Worm (Caenorhabditis elegans) whole organism, early embryonic: ENCODE data around the gene Y42H9AR.1.
"Not testable (repeated sequence)": the region's sequence is repeated elsewhere in the genome, so short reads cannot be mapped to it uniquely, and the experiment has no call there.

ENCODE experiments used
- B0310.2 ChIP-seq: sonication (generic microtip); optimal IDR thresholded peaks from 2 replicates; lab custom pipeline; 2016; ENCODE audit warnings: mild to moderate bottlenecking, missing genetic modification characterization, missing compliant biosample characterization
- F13C5.2 ChIP-seq: sonication (generic microtip); optimal IDR thresholded peaks from 2 replicates; lab custom pipeline; 2017; ENCODE audit warnings: mild to moderate bottlenecking, missing genetic modification characterization, inconsistent platforms, missing compliant biosample characterization
- aly-1 ChIP-seq: sonication (generic microtip); optimal IDR thresholded peaks from 2 replicates; lab custom pipeline; 2016; ENCODE audit warnings: missing genetic modification characterization, missing compliant biosample characterization
- ama-1 ChIP-seq: fragments of 150-350 bp; optimal IDR thresholded peaks from 2 replicates; lab custom pipeline; 2014
- ceh-13 ChIP-seq: fragments of 200-800 bp; sonication (Bioruptor generic); optimal IDR thresholded peaks from 2 replicates; lab custom pipeline; 2018; ENCODE audit warnings: mild to moderate bottlenecking, missing genetic modification characterization, missing compliant biosample characterization
- ceh-36 ChIP-seq: sonication (generic microtip); optimal IDR thresholded peaks from 2 replicates; lab custom pipeline; 2016; ENCODE audit warnings: missing genetic modification characterization, inconsistent platforms, missing compliant biosample characterization
- ets-7 ChIP-seq: sonication (generic microtip); optimal IDR thresholded peaks from 2 replicates; lab custom pipeline; 2016; ENCODE audit warnings: missing genotype, missing genetic modification characterization, missing compliant biosample characterization
- flt-1 ChIP-seq: fragments of 200-800 bp; sonication (Bioruptor generic); IDR thresholded peaks from 2 replicates; pipeline ENCODE4 v1.3.6; 2022; ENCODE audit warnings: missing genetic modification characterization, missing compliant biosample characterization
- hmbx-1 ChIP-seq: sonication (generic microtip); optimal IDR thresholded peaks from 2 replicates; lab custom pipeline; 2016; ENCODE audit warnings: mild to moderate bottlenecking, missing genetic modification characterization, missing compliant biosample characterization
- hmg-4 ChIP-seq: fragments of 200-800 bp; sonication (Bioruptor generic); optimal IDR thresholded peaks from 2 replicates; lab custom pipeline; 2018; ENCODE audit warnings: mild to moderate bottlenecking, missing genetic modification characterization, missing compliant biosample characterization
- hnd-1 ChIP-seq: sonication (generic microtip); optimal IDR thresholded peaks from 2 replicates; lab custom pipeline; 2016; ENCODE audit warnings: missing genetic modification characterization, missing compliant biosample characterization
- pes-1 ChIP-seq: fragments of 200-800 bp; sonication (Bioruptor generic); IDR thresholded peaks from 2 replicates; pipeline ENCODE4 v1.3.6; 2022; ENCODE audit warnings: missing genetic modification reagents, missing genetic modification characterization, missing compliant biosample characterization
- scrt-1 ChIP-seq: fragments of 200-800 bp; sonication (Bioruptor generic); IDR thresholded peaks from 2 replicates; pipeline ENCODE4 v1.3.6; 2022; ENCODE audit warnings: missing genetic modification characterization, missing compliant biosample characterization
- sea-1 ChIP-seq: fragments of 200-800 bp; sonication (Bioruptor generic); conservative IDR thresholded peaks from 2 replicates; pipeline ENCODE4 v1.3.6; 2022; ENCODE audit warnings: missing genetic modification characterization, missing compliant biosample characterization
- tbx-11 ChIP-seq: fragments of 200-800 bp; sonication (Bioruptor generic); IDR thresholded peaks from 2 replicates; pipeline ENCODE4 v1.3.6; 2022; ENCODE audit warnings: missing genetic modification characterization, missing compliant biosample characterization
- tbx-37 ChIP-seq: fragments of 200-800 bp; sonication (Bioruptor generic); conservative IDR thresholded peaks from 2 replicates; pipeline ENCODE4 v1.3.6; 2022; ENCODE audit warnings: missing genetic modification reagents, missing genetic modification characterization, missing compliant biosample characterization
- tra-4 ChIP-seq: sonication (generic microtip); optimal IDR thresholded peaks from 2 replicates; lab custom pipeline; 2017; ENCODE audit warnings: missing genetic modification characterization, missing compliant biosample characterization

Gene Y42H9AR.1

ce11 chrIV:8118790-8119189 lies 5.6 kb downstream of the Y42H9AR.1 start, which contains the start of gene F42G8.8:
Gene F42G8.8 (plus strand): TSS chrIV:8119090.
- no peak for TF ChIP-seq B0310.2 (tag; lab: Kevin White, UChicago)
- no peak for TF ChIP-seq hnd-1 (tag; lab: Kevin White, UChicago)
- no peak for TF ChIP-seq tra-4
- no peak for TF ChIP-seq F13C5.2 (tag; lab: Kevin White, UChicago)
- no peak for TF ChIP-seq flt-1 (GFP tag; lab: Robert Waterston, UW)
- TF ChIP-seq scrt-1 (GFP tag; lab: Robert Waterston, UW), result no peak
- TF ChIP-seq tbx-37 (GFP tag; lab: Robert Waterston, UW), result no peak
- TF ChIP-seq ets-7, result no peak
- no peak for TF ChIP-seq aly-1 (tag; lab: Kevin White, UChicago)

- not testable (repeated sequence) for TF ChIP-seq aly-1 (tag; lab: Kevin White, UChicago); ama-1 (lab: Kevin White, UChicago); tbx-11 (GFP tag; lab: Robert Waterston, UW)
Observed at ce11 chrIV:8122349-8122748, 9.2 kb downstream of the Y42H9AR.1 start, which contains the start of gene erp-44.3. Gene erp-44.3 (plus strand): TSS chrIV:8122649.

ce11 chrIV:8126902-8127301 lies 13.7 kb downstream of the Y42H9AR.1 start, which contains the start of gene ceph-41:
Gene ceph-41 (plus strand): TSS chrIV:8127202.
- no peak for TF ChIP-seq ceh-13 (GFP tag; lab: Kevin White, UChicago)
- no peak for TF ChIP-seq sea-1
- TF ChIP-seq aly-1 (tag; lab: Kevin White, UChicago), result no peak
- no peak for TF ChIP-seq B0310.2 (tag; lab: Kevin White, UChicago)
- TF ChIP-seq tbx-37 (GFP tag; lab: Robert Waterston, UW), result no peak
- no peak for TF ChIP-seq ceh-36 (tag; lab: Kevin White, UChicago)
- TF ChIP-seq pes-1 (GFP tag; lab: Robert Waterston, UW), result no peak
- TF ChIP-seq tra-4, result no peak
- no peak for TF ChIP-seq tbx-11 (GFP tag; lab: Robert Waterston, UW)
- no peak for TF ChIP-seq hnd-1 (tag; lab: Kevin White, UChicago)
- TF ChIP-seq hmg-4 (GFP tag; lab: Kevin White, UChicago), result no peak
- no peak for TF ChIP-seq ets-7
- TF ChIP-seq ama-1 (lab: Kevin White, UChicago), result no peak
- TF ChIP-seq flt-1 (GFP tag; lab: Robert Waterston, UW), result no peak
- TF ChIP-seq F13C5.2 (tag; lab: Kevin White, UChicago), result no peak
- TF ChIP-seq scrt-1 (GFP tag; lab: Robert Waterston, UW), result no peak
- no peak for TF ChIP-seq hmbx-1 (tag; lab: Kevin White, UChicago)

DNA sequence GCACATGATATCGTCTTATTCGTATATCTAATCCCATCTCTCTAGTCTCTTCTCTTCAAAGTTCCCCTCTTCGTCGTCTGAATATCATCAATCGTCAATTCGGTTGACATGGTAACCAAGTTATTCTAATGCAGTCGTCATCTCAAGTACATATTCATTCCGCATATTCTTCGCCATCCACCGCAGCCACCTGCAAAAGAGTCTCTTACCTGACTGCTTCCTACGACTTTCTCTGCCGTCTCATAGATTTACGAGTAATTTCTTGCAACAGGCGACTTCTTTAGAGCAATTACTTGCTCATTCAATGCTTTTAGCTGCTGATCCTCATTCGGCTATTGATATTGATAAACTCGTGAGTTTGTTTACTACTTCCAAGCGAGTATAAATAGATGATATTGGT lies 14.2 kb downstream of the Y42H9AR.1 start:
- TF ChIP-seq sea-1 (no peak), F13C5.2 (tag; lab: Kevin White, UChicago) (no peak), scrt-1 (GFP tag; lab: Robert Waterston, UW) (no peak), tra-4 (no peak), tbx-11 (GFP tag; lab: Robert Waterston, UW) (no peak), hmbx-1 (tag; lab: Kevin White, UChicago) (no peak), flt-1 (GFP tag; lab: Robert Waterston, UW) (no peak), ama-1 (lab: Kevin White, UChicago) (no peak), hnd-1 (tag; lab: Kevin White, UChicago) (no peak), ceh-13 (GFP tag; lab: Kevin White, UChicago) (no peak), pes-1 (GFP tag; lab: Robert Waterston, UW) (no peak), ets-7 (no peak), tbx-37 (GFP tag; lab: Robert Waterston, UW) (no peak), hmg-4 (GFP tag; lab: Kevin White, UChicago) (no peak), aly-1 (tag; lab: Kevin White, UChicago) (no peak)

ce11 chrIV:8130131-8130611 lies 17.0 kb downstream of the Y42H9AR.1 start, which contains the start of the genes ndub-11 and moc-3:
Gene ndub-11 (minus strand): TSS chrIV:8130231.
Gene moc-3 (plus strand): TSS chrIV:8130561.
- TF ChIP-seq B0310.2 (tag; lab: Kevin White, UChicago), result no peak
- TF ChIP-seq sea-1, result no peak
- no peak for TF ChIP-seq ceh-13 (GFP tag; lab: Kevin White, UChicago)
- TF ChIP-seq ama-1 (lab: Kevin White, UChicago), result no peak

DNA sequence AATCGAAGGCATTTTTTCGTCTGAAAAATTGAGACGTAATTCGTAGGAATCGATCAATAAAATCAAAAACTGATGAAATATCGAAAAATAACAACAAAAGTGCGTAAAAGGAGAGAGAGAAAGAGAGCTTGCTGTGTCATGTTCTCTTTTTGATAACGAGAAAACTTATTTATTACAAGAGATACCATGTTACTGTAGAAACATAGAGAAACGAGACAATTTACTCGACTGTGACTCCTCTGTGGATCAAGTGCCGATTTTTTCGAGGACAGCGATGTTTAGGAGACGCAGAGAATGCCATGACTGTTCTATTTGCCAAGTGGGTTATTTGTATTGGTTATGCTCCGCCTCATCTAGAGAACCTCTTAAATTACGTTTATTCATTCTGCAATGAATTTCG lies 20.3 kb downstream of the Y42H9AR.1 start, which contains the start of gene sph-1:
Gene sph-1, minus strand, starts transcription at position 23 of the 400 bp plus-strand sequence.
- no peak for TF ChIP-seq B0310.2 (tag; lab: Kevin White, UChicago)
- no peak for TF ChIP-seq ceh-13 (GFP tag; lab: Kevin White, UChicago)
- no peak for TF ChIP-seq F13C5.2 (tag; lab: Kevin White, UChicago)
- TF ChIP-seq ets-7, result no peak
- TF ChIP-seq scrt-1 (GFP tag; lab: Robert Waterston, UW), result no peak
- no peak for TF ChIP-seq hmg-4 (GFP tag; lab: Kevin White, UChicago)
- TF ChIP-seq pes-1 (GFP tag; lab: Robert Waterston, UW), result no peak
- TF ChIP-seq sea-1, result no peak
- TF ChIP-seq ceh-36 (tag; lab: Kevin White, UChicago), result no peak
- no peak for TF ChIP-seq tbx-11 (GFP tag; lab: Robert Waterston, UW)
- no peak for TF ChIP-seq ama-1 (lab: Kevin White, UChicago)
- no peak for TF ChIP-seq aly-1 (tag; lab: Kevin White, UChicago)
- no peak for TF ChIP-seq hnd-1 (tag; lab: Kevin White, UChicago)
- TF ChIP-seq tbx-37 (GFP tag; lab: Robert Waterston, UW), result no peak
- TF ChIP-seq tra-4, result no peak
- TF ChIP-seq flt-1 (GFP tag; lab: Robert Waterston, UW), result no peak
- TF ChIP-seq hmbx-1 (tag; lab: Kevin White, UChicago), result no peak

- TF ChIP-seq hmbx-1 (tag; lab: Kevin White, UChicago), result no peak
- peak; percentile 55 for TF ChIP-seq F13C5.2 (tag; lab: Kevin White, UChicago)
Observed at ce11 chrIV:8136005-8136512, 22.9 kb downstream of the Y42H9AR.1 start, which contains the start of the genes isp-1 and islo-1. Gene isp-1 (minus strand): TSS chrIV:8136055. Gene islo-1 (plus strand): TSS chrIV:8136389.
